Worm (Caenorhabditis elegans) whole organism, late embryonic: Measurements from ENCODE around the gene tmed-10.

ENCODE experiments used
- C38D4.7 ChIP-seq: fragments of 200-800 bp; sonication (Bioruptor generic); optimal IDR thresholded peaks from 2 replicates; lab custom pipeline; 2018; ENCODE audit warnings: mild to moderate bottlenecking, missing genetic modification characterization, moderate library complexity, missing compliant biosample characterization
- ama-1 ChIP-seq: fragments of 150-350 bp; optimal IDR thresholded peaks from 2 replicates; lab custom pipeline; 2014
- fkh-10 ChIP-seq: fragments of 150-350 bp; optimal IDR thresholded peaks from 2 replicates; lab custom pipeline; 2014; ENCODE audit warnings: missing biosample characterization, missing genetic modification reagents, missing genetic modification characterization
- hlh-6 ChIP-seq: sonication (generic microtip); optimal IDR thresholded peaks from 2 replicates; lab custom pipeline; 2016; ENCODE audit warnings: missing genotype, missing genetic modification characterization, missing compliant biosample characterization
- nhr-11 ChIP-seq: fragments of 150-350 bp; optimal IDR thresholded peaks from 2 replicates; lab custom pipeline; 2014; ENCODE audit warnings: missing biosample characterization, missing genetic modification characterization
- pqm-1 ChIP-seq: sonication (generic microtip); optimal IDR thresholded peaks from 2 replicates; lab custom pipeline; 2016; ENCODE audit warnings: missing genetic modification characterization, missing compliant biosample characterization
- sox-2 ChIP-seq: fragments of 200-800 bp; sonication (Bioruptor generic); IDR thresholded peaks from 2 replicates; pipeline ENCODE4 v1.3.6; 2022; ENCODE audit warnings: missing genetic modification reagents, missing genetic modification characterization, missing compliant biosample characterization
- unc-3 ChIP-seq, 2 experiments: fragments of 200-800 bp in 1 of 2; sonication (Bioruptor generic) in 1 of 2; sonication (generic microtip) in 1 of 2; conservative IDR thresholded peaks in 1 of 2; optimal IDR thresholded peaks in 1 of 2; 2 replicates each; pipeline versions ENCODE4 v1.3.6 to Lab custom; 2016 to 2022; ENCODE audit warnings: missing compliant biosample characterization in 2 of 2, missing genetic modification characterization in 2 of 2, missing genetic modification reagents in 1 of 2
- unc-55 ChIP-seq: sonication (generic microtip); optimal IDR thresholded peaks from 2 replicates; lab custom pipeline; 2017; ENCODE audit warnings: missing biosample characterization, missing genetic modification reagents, missing genetic modification characterization

- TF ChIP-seq ama-1 (lab: Kevin White, UChicago) (no peak), pqm-1 (no peak), sox-2 (GFP tag; lab: Robert Waterston, UW) (no peak), C38D4.7 (GFP tag; lab: Kevin White, UChicago) (no peak), nhr-11 (tag; lab: Kevin White, UChicago) (no peak), fkh-10 (GFP tag; lab: Kevin White, UChicago) (no peak), unc-3 (GFP tag; conservative IDR thresholded peaks at IDR 0.05; lab: Robert Waterston, UW) (no peak), unc-3 (tag; optimal IDR thresholded peaks at IDR 0.05; lab: Kevin White, UChicago) (no peak), unc-55 (GFP tag; lab: Kevin White, UChicago) (no peak), hlh-6 (tag; lab: Kevin White, UChicago) (no peak)
Observed at ce11 chrV:11304200-11304599, 22.6 kb downstream of the tmed-10 start.
